Fruit fly (Drosophila melanogaster): Measurements from ENCODE around the gene CG15544.
A peak's percentile ranks its signal among the peaks of the same experiment; 100 is the strongest.

The CG15544 gene

dm6 chr3R:30874679-30875078 lies 47.1 kb downstream of the CG15544 start:
- TF ChIP-seq Chrac-16 (GFP tag; optimal IDR thresholded peaks at IDR 0.05) (no peak), vfl (GFP tag; optimal IDR thresholded peaks at IDR 0.05) (no peak), cwo (GFP tag; optimal IDR thresholded peaks at IDR 0.05) (no peak), Nf-YC (tag; optimal IDR thresholded peaks at IDR 0.05) (no peak), CG12769 (tag; optimal IDR thresholded peaks at IDR 0.05) (peak; percentile 4), Rfx (GFP tag; IDR thresholded peaks at IDR 0.05) (0 out of 2 replicates have a peak, but pooled peaks have one; percentile 12), CG30403 (GFP tag; optimal IDR thresholded peaks at IDR 0.05) (no peak), CG4707 (GFP tag; optimal IDR thresholded peaks at IDR 0.05) (no peak), Nf-YB (GFP tag; optimal IDR thresholded peaks at IDR 0.05) (no peak), sima (GFP tag; optimal IDR thresholded peaks at IDR 0.05) (no peak), cg (GFP tag; optimal IDR thresholded peaks at IDR 0.05) (no peak), Adf1 (GFP tag; IDR thresholded peaks at IDR 0.05) (peak; percentile 87), sisA (GFP tag; IDR thresholded peaks at IDR 0.05) (0 out of 2 replicates have a peak, but pooled peaks have one; percentile 23), ci (GFP tag; IDR thresholded peaks at IDR 0.05) (peak; percentile 63; the same call in 2 of the 3 replicates), Spps (tag; optimal IDR thresholded peaks at IDR 0.05) (no peak), CG7372 (GFP tag; IDR thresholded peaks at IDR 0.05) (no peak), fd102C (GFP tag; optimal IDR thresholded peaks at IDR 0.05) (no peak), HLH3B (GFP tag; IDR thresholded peaks at IDR 0.05) (peak; percentile 32; the same call in 1 of the 2 replicates), CG7745 (tag; optimal IDR thresholded peaks at IDR 0.05) (no peak), CG15269 (tag; optimal IDR thresholded peaks at IDR 0.05) (peak; percentile 11), sd (tag; optimal IDR thresholded peaks at IDR 0.05) (no peak), CG7839 (tag; optimal IDR thresholded peaks at IDR 0.05) (peak; percentile 38), bigmax (GFP tag; optimal IDR thresholded peaks at IDR 0.05) (no peak), Scr (GFP tag; IDR thresholded peaks at IDR 0.05; ENCODE audit: partially characterized antibody) (no peak), seq (GFP tag; IDR thresholded peaks at IDR 0.05) (no peak), chn (GFP tag; optimal IDR thresholded peaks at IDR 0.05) (no peak), Xbp1 (GFP tag; optimal IDR thresholded peaks at IDR 0.05) (peak; percentile 11), CG15011 (GFP tag; optimal IDR thresholded peaks at IDR 0.05) (no peak), nmo (GFP tag; optimal IDR thresholded peaks at IDR 0.05) (peak; percentile 4), CG13424 (tag; optimal IDR thresholded peaks at IDR 0.05) (peak; percentile 1), mld (GFP tag; IDR thresholded peaks at IDR 0.05; ENCODE audit: partially characterized antibody) (no peak), CG10366 (GFP tag; IDR thresholded peaks at IDR 0.05) (no peak), CG1603 (tag; optimal IDR thresholded peaks at IDR 0.05) (peak; percentile 44), CG4820 (GFP tag; optimal IDR thresholded peaks at IDR 0.05) (no peak), Tbp (GFP tag; optimal IDR thresholded peaks at IDR 0.05) (no peak), grau (tag; optimal IDR thresholded peaks at IDR 0.05) (peak; percentile 25), CG9817 (tag; optimal IDR thresholded peaks at IDR 0.05) (no peak), inv (GFP tag; IDR thresholded peaks at IDR 0.05; ENCODE audit: partially characterized antibody) (no peak), z (GFP tag; IDR thresholded peaks at IDR 0.05) (0 out of 3 replicates have a peak, but pooled peaks have one; percentile 11), dm (GFP tag; optimal IDR thresholded peaks at IDR 0.05) (no peak), CG12104 (GFP tag; optimal IDR thresholded peaks at IDR 0.05) (no peak), slp2 (GFP tag; optimal IDR thresholded peaks at IDR 0.05) (no peak), sens (GFP tag) (peak; percentile 74), dpn (GFP tag; optimal IDR thresholded peaks at IDR 0.05) (peak in 1 of 2 experiments; percentile 1), CG2889 (GFP tag; IDR thresholded peaks at IDR 0.05) (no peak), prd (optimal IDR thresholded peaks at IDR 0.05) (no peak), prd (GFP tag; IDR thresholded peaks at IDR 0.05) (no peak), pros (GFP tag; optimal IDR thresholded peaks at IDR 0.05) (no peak), Ets65A (GFP tag) (peak; percentile 62), pho (GFP tag; optimal IDR thresholded peaks at IDR 0.05) (no peak), CG13624 (GFP tag; optimal IDR thresholded peaks at IDR 0.05) (no peak), crol (GFP tag; IDR thresholded peaks at IDR 0.05) (peak; percentile 70)

All from whole organism, embryonic.